Worm (Caenorhabditis elegans) whole organism, young adult: ENCODE measurements around the gene nhr-105.

ENCODE experiments used
- C06A6.2 ChIP-seq: fragments of 200-800 bp; sonication (Bioruptor generic); conservative IDR thresholded peaks from 2 replicates; pipeline ENCODE4 v1.3.6; 2022; ENCODE audit warnings: missing genetic modification characterization, missing compliant biosample characterization
- F10E7.11 ChIP-seq: sonication (generic microtip); optimal IDR thresholded peaks from 2 replicates; lab custom pipeline; 2017; ENCODE audit warnings: mild to moderate bottlenecking, missing genetic modification characterization, moderate library complexity, missing compliant biosample characterization
- F23B12.7 ChIP-seq: sonication (generic microtip); optimal IDR thresholded peaks from 2 replicates; lab custom pipeline; 2017; ENCODE audit warnings: missing genetic modification characterization, mild to moderate bottlenecking, missing compliant biosample characterization, antibody characterized with exemption, moderate library complexity; ENCODE audit not compliant: insufficient read depth
- F33H1.4 ChIP-seq: fragments of 200-800 bp; sonication (Bioruptor generic); IDR thresholded peaks from 2 replicates; pipeline ENCODE4 v1.3.6; 2022; ENCODE audit warnings: missing genetic modification reagents, missing genetic modification characterization, missing compliant biosample characterization
- F49E8.2 ChIP-seq: sonication (generic microtip); optimal IDR thresholded peaks from 3 replicates; lab custom pipeline; 2017; ENCODE audit warnings: missing genetic modification characterization, mild to moderate bottlenecking, missing compliant biosample characterization, antibody characterized with exemption, moderate library complexity; ENCODE audit not compliant: insufficient read depth
- F52B5.7 ChIP-seq: sonication (generic microtip); optimal IDR thresholded peaks from 2 replicates; lab custom pipeline; 2016; ENCODE audit warnings: mild to moderate bottlenecking, missing genetic modification characterization, missing compliant biosample characterization
- F57C9.4 ChIP-seq: sonication (generic microtip); optimal IDR thresholded peaks from 2 replicates; lab custom pipeline; 2017; ENCODE audit warnings: mild to moderate bottlenecking, missing genetic modification characterization, missing compliant biosample characterization
- K12H6.12 ChIP-seq: fragments of 200-800 bp; sonication (Bioruptor generic); optimal IDR thresholded peaks from 2 replicates; lab custom pipeline; 2018; ENCODE audit warnings: mild to moderate bottlenecking, missing genetic modification characterization, missing compliant biosample characterization
- T07F8.4 ChIP-seq: sonication (generic microtip); optimal IDR thresholded peaks from 2 replicates; lab custom pipeline; 2016; ENCODE audit warnings: mild to moderate bottlenecking, missing genetic modification characterization, moderate library complexity, missing compliant biosample characterization
- Y53G8AR.9 ChIP-seq: fragments of 200-800 bp; sonication (Bioruptor generic); conservative IDR thresholded peaks from 2 replicates; pipeline ENCODE4 v1.3.6; 2022; ENCODE audit warnings: missing genetic modification reagents, missing genetic modification characterization, missing compliant biosample characterization
- Y79H2A.3 ChIP-seq: fragments of 200-800 bp; sonication (Bioruptor generic); conservative IDR thresholded peaks from 2 replicates; pipeline ENCODE4 v1.3.6; 2022; ENCODE audit warnings: missing genetic modification reagents, missing genetic modification characterization, missing compliant biosample characterization
- akir-1 ChIP-seq: fragments of 200-800 bp; sonication (Bioruptor generic); optimal IDR thresholded peaks from 2 replicates; lab custom pipeline; 2018; ENCODE audit warnings: mild to moderate bottlenecking, missing genetic modification characterization, moderate library complexity, missing compliant biosample characterization
- ama-1 ChIP-seq, 3 experiments: fragments of 150-350 bp in 1 of 3; sonication (generic microtip) in 2 of 3; optimal IDR thresholded peaks; 2 replicates each; lab custom pipeline; 2014 to 2018; ENCODE audit warnings: missing biosample characterization in 2 of 3, missing genetic modification characterization in 2 of 3, missing genetic modification reagents in 2 of 3
- aptf-2 ChIP-seq: fragments of 200-800 bp; sonication (Bioruptor generic); conservative IDR thresholded peaks from 2 replicates; pipeline ENCODE4 v1.3.6; 2022; ENCODE audit warnings: missing genetic modification reagents, missing genetic modification characterization, missing compliant biosample characterization
- atf-7 ChIP-seq: sonication (generic microtip); optimal IDR thresholded peaks from 2 replicates; lab custom pipeline; 2017; ENCODE audit warnings: mild to moderate bottlenecking, missing genetic modification characterization, missing compliant biosample characterization
- attf-5 ChIP-seq: fragments of 200-800 bp; sonication (Bioruptor generic); optimal IDR thresholded peaks from 2 replicates; lab custom pipeline; 2018; ENCODE audit warnings: mild to moderate bottlenecking, missing genetic modification characterization, missing compliant biosample characterization
- ccch-3 ChIP-seq: fragments of 200-800 bp; sonication (Bioruptor generic); optimal IDR thresholded peaks from 2 replicates; lab custom pipeline; 2018; ENCODE audit warnings: mild to moderate bottlenecking, missing genetic modification characterization, missing compliant biosample characterization
- cebp-1 ChIP-seq, 2 experiments: fragments of 200-800 bp in 1 of 2; sonication (Bioruptor generic) in 1 of 2; sonication (generic microtip) in 1 of 2; IDR thresholded peaks in 1 of 2; optimal IDR thresholded peaks in 1 of 2; 2 replicates each; pipeline versions ENCODE4 v1.3.6 to Lab custom; 2017 to 2022; ENCODE audit warnings: missing compliant biosample characterization in 2 of 2, missing genetic modification characterization in 2 of 2, mild to moderate bottlenecking in 1 of 2, missing genetic modification reagents in 1 of 2, moderate library complexity in 1 of 2
- ceh-27 ChIP-seq: fragments of 200-800 bp; sonication (Bioruptor generic); optimal IDR thresholded peaks from 2 replicates; lab custom pipeline; 2018; ENCODE audit warnings: mild to moderate bottlenecking, missing genetic modification characterization, moderate library complexity, missing compliant biosample characterization
- ceh-58 ChIP-seq: fragments of 200-800 bp; sonication (Bioruptor generic); IDR thresholded peaks from 2 replicates; pipeline ENCODE4 v1.3.6; 2022; ENCODE audit warnings: missing genetic modification characterization, missing compliant biosample characterization
- dpl-1 ChIP-seq: fragments of 150-350 bp; optimal IDR thresholded peaks from 2 replicates; lab custom pipeline; 2014; ENCODE audit warnings: missing biosample characterization, missing genetic modification reagents, missing genetic modification characterization
- egrh-3 ChIP-seq: fragments of 200-800 bp; sonication (Bioruptor generic); IDR thresholded peaks from 2 replicates; pipeline ENCODE4 v1.3.6; 2022; ENCODE audit warnings: missing genetic modification reagents, missing genetic modification characterization, missing compliant biosample characterization
- hlh-12 ChIP-seq: sonication (generic microtip); optimal IDR thresholded peaks from 2 replicates; lab custom pipeline; 2016; ENCODE audit warnings: missing genetic modification characterization, missing compliant biosample characterization
- hmg-1.2 ChIP-seq: fragments of 200-800 bp; sonication (Bioruptor generic); IDR thresholded peaks from 2 replicates; pipeline ENCODE4 v1.3.6; 2022; ENCODE audit warnings: missing genetic modification reagents, missing genetic modification characterization, missing compliant biosample characterization
- let-526 ChIP-seq: fragments of 200-800 bp; sonication (Bioruptor generic); IDR thresholded peaks from 2 replicates; pipeline ENCODE4 v1.3.6; 2022; ENCODE audit warnings: missing genetic modification reagents, missing genetic modification characterization, missing compliant biosample characterization
- lin-26 ChIP-seq: fragments of 200-800 bp; sonication (Bioruptor generic); IDR thresholded peaks from 2 replicates; pipeline ENCODE4 v1.3.6; 2022; ENCODE audit warnings: missing genetic modification reagents, missing genetic modification characterization, missing compliant biosample characterization
- lsl-1 ChIP-seq: fragments of 200-800 bp; sonication (Bioruptor generic); optimal IDR thresholded peaks from 2 replicates; lab custom pipeline; 2018; ENCODE audit warnings: mild to moderate bottlenecking, missing genetic modification characterization, moderate library complexity, missing compliant biosample characterization
- madf-3 ChIP-seq: fragments of 200-800 bp; sonication (Bioruptor generic); IDR thresholded peaks from 2 replicates; pipeline ENCODE4 v1.3.6; 2022; ENCODE audit warnings: missing genetic modification reagents, missing genetic modification characterization, missing compliant biosample characterization
- madf-6 ChIP-seq: fragments of 200-800 bp; sonication (Bioruptor generic); IDR thresholded peaks from 2 replicates; pipeline ENCODE4 v1.3.6; 2022; ENCODE audit warnings: missing genetic modification reagents, missing genetic modification characterization, missing compliant biosample characterization
- madf-8 ChIP-seq: fragments of 200-800 bp; sonication (Bioruptor generic); conservative IDR thresholded peaks from 2 replicates; pipeline ENCODE4 v1.3.6; 2022; ENCODE audit warnings: missing genetic modification reagents, missing genetic modification characterization, missing compliant biosample characterization
- nfya-1 ChIP-seq: sonication (generic microtip); optimal IDR thresholded peaks from 2 replicates; lab custom pipeline; 2017; ENCODE audit warnings: antibody characterized with exemption, missing compliant biosample characterization, missing genetic modification characterization, borderline replicate concordance; ENCODE audit not compliant: insufficient read depth
- nhr-120 ChIP-seq: fragments of 200-800 bp; sonication (Bioruptor generic); IDR thresholded peaks from 2 replicates; pipeline ENCODE4 v1.3.6; 2022; ENCODE audit warnings: missing genetic modification characterization, missing compliant biosample characterization
- nhr-80 ChIP-seq: sonication (generic microtip); optimal IDR thresholded peaks from 2 replicates; lab custom pipeline; 2016; ENCODE audit warnings: missing genetic modification characterization, missing compliant biosample characterization
- pbrm-1 ChIP-seq: fragments of 200-800 bp; sonication (Bioruptor generic); IDR thresholded peaks from 2 replicates; pipeline ENCODE4 v1.3.6; 2022; ENCODE audit warnings: missing genetic modification reagents, missing genetic modification characterization, missing compliant biosample characterization
- pha-4 ChIP-seq: fragments of 150-350 bp; sonication (generic microtip); optimal IDR thresholded peaks from 2 replicates; lab custom pipeline; 2014; ENCODE audit warnings: missing biosample characterization, missing genetic modification reagents, missing genetic modification characterization
- repo-1 ChIP-seq: sonication (generic microtip); optimal IDR thresholded peaks from 2 replicates; lab custom pipeline; 2017; ENCODE audit warnings: mild to moderate bottlenecking, missing genetic modification characterization, missing compliant biosample characterization
- snpc-4 ChIP-seq, 5 experiments: fragments of 150-350 bp in 1 of 5; sonication (generic microtip) in 4 of 5; optimal IDR thresholded peaks; 2 replicates each; lab custom pipeline; 2014 to 2018; ENCODE audit warnings: missing genetic modification characterization in 5 of 5, missing biosample characterization in 3 of 5, antibody characterized with exemption in 2 of 5, mild to moderate bottlenecking in 2 of 5, missing compliant biosample characterization in 2 of 5, missing genotype in 2 of 5, moderate library complexity in 2 of 5, missing genetic modification reagents in 1 of 5
- zfh-2 ChIP-seq: fragments of 200-800 bp; sonication (Bioruptor generic); conservative IDR thresholded peaks from 2 replicates; pipeline ENCODE4 v1.3.6; 2022; ENCODE audit warnings: missing genetic modification reagents, missing genetic modification characterization, missing compliant biosample characterization
- ztf-22 ChIP-seq: fragments of 200-800 bp; sonication (Bioruptor generic); optimal IDR thresholded peaks from 2 replicates; lab custom pipeline; 2018; ENCODE audit warnings: mild to moderate bottlenecking, missing genetic modification characterization, moderate library complexity, missing compliant biosample characterization
- ztf-28 ChIP-seq: fragments of 200-800 bp; sonication (Bioruptor generic); IDR thresholded peaks from 2 replicates; pipeline ENCODE4 v1.3.6; 2022; ENCODE audit warnings: missing genetic modification reagents, missing genetic modification characterization, missing compliant biosample characterization
- ztf-6 ChIP-seq: fragments of 200-800 bp; sonication (Bioruptor generic); IDR thresholded peaks from 2 replicates; pipeline ENCODE4 v1.3.6; 2022; ENCODE audit warnings: missing genetic modification reagents, missing genetic modification characterization, missing compliant biosample characterization

Gene nhr-105

DNA sequence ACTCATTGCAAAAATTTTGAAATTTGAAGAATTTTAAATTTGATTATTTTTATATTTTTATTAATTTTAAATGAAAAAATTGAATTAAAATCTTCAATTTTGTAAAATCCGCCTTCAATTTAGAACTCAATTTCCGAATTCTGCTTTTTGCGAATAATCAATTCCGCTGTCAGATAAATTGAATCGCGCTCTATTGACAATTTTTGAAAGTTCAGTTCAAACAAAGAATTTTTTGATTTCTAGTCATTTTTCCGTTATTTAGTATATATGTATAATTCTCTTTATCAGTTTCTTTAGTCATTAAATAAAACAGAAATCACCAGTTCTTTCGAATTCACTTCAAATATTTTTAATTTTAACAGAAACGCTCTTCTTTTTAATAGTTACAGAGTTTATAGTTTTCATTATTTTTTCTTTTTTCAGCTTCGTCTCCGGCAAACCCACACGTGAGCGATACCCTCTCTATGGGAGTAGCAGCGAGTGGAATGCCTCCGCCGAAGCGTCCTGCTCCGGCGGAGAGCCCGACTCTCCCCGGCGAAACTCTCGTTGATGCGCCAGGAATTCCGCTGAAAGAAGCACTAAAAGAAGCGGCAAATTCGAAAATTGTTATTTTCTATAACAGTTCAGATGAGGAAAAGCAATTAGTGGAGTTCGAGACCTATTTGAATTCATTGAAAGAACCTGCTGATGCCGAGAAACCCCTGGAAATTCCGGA is 37.1 kb upstream of the nhr-105 start:
- TF ChIP-seq zfh-2 (GFP tag; lab: Robert Waterston, UW) (peak; percentile 79), egrh-3 (GFP tag; lab: Robert Waterston, UW) (peak; percentile 41; the same call in 1 of the 2 replicates), pbrm-1 (no peak), ztf-28 (GFP tag; lab: Robert Waterston, UW) (no peak), snpc-4 (GFP tag; optimal IDR thresholded peaks at IDR 0.05; lab: Kevin White, UChicago) (no peak), snpc-4 (tag; optimal IDR thresholded peaks at IDR 0.05; lab: Kevin White, UChicago) (peak in 1 of 4 experiments; percentile 5)

DNA sequence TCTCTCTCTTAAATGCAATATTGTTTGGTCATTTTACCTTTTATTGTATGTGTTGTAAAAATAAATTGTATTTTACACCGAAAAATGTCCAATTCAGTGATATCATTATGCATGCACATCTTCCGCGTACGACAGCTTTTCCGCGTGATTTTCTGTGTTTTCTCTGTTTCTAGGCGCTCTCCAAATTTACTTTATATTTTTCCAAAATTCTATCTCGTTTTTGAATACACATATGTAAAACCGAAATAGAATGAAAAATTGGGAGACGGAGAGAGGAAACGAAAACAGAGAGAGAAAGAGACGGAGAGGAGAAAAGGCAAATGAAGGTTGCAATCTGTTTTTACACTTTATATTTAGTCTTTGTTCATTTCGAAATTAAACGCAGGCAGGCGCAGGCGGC is 33.5 kb upstream of the nhr-105 start:
- no peak for TF ChIP-seq F10E7.11 (tag; lab: Kevin White, UChicago)
- TF ChIP-seq cebp-1 (GFP tag; IDR thresholded peaks at IDR 0.05; lab: Robert Waterston, UW): no peak
- peak; percentile 54 for TF ChIP-seq cebp-1 (tag; optimal IDR thresholded peaks at IDR 0.05; lab: Kevin White, UChicago)
- no peak for TF ChIP-seq ztf-22
- no peak for TF ChIP-seq Y53G8AR.9 (GFP tag; lab: Robert Waterston, UW)
- TF ChIP-seq hlh-12: no peak
- no peak for TF ChIP-seq madf-3
- no peak for TF ChIP-seq ama-1 (optimal IDR thresholded peaks at IDR 0.05; lab: Kevin White, UChicago)
- no peak for TF ChIP-seq ama-1 (GFP tag; optimal IDR thresholded peaks at IDR 0.05; lab: Kevin White, UChicago)
- TF ChIP-seq C06A6.2 (GFP tag; lab: Robert Waterston, UW): no peak
- peak; percentile 41; the same call in 1 of the 2 replicates for TF ChIP-seq hmg-1.2
- no peak for TF ChIP-seq nhr-120
- TF ChIP-seq attf-5: no peak
- TF ChIP-seq nhr-80 (tag; lab: Kevin White, UChicago): peak; percentile 9
- no peak for TF ChIP-seq F57C9.4 (tag; lab: Kevin White, UChicago)
- TF ChIP-seq madf-8: no peak
- TF ChIP-seq dpl-1 (GFP tag; lab: Kevin White, UChicago): no peak
- TF ChIP-seq pha-4: no peak
- TF ChIP-seq ztf-6 (GFP tag; lab: Robert Waterston, UW): no peak
- no peak for TF ChIP-seq F52B5.7 (tag; lab: Kevin White, UChicago)
- no peak for TF ChIP-seq let-526 (GFP tag; lab: Robert Waterston, UW)
- TF ChIP-seq atf-7 (tag; lab: Kevin White, UChicago): no peak
- no peak for TF ChIP-seq ceh-27 (GFP tag; lab: Kevin White, UChicago)
- no peak for TF ChIP-seq lsl-1
- TF ChIP-seq nfya-1 (tag; lab: Kevin White, UChicago): no peak

DNA sequence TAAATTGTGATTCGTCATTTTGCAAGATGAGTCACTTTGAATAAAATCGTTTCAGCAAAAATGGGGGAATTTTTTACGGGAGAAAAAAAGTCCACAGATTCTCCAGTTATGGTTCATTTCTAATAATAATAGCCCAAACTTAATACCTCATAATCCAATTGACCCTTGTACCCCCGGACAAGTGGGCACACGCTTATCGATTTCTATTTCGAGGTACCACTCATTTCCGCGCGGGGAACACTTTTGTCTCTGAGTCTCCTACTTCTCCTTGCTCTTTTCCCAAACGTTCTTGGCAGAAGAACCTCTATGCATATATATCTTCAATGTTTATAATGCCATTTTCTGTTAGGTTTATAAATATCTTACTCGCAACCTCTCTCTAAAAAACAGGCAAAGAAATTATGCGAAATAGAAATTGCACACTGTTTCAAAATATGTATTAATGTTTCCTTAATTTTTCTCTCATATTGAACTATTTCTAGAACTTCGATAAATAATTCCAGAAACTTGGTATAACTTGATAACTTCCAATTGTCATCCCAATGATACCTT is 32.8 kb upstream of the nhr-105 start, which contains the start of gene gldi-4:
gldi-4 (plus strand) TSS at position 502 of the 552 bp plus-strand sequence.
- TF ChIP-seq T07F8.4 (tag; lab: Kevin White, UChicago) (no peak), ccch-3 (GFP tag; lab: Kevin White, UChicago) (no peak), ceh-58 (GFP tag; lab: Robert Waterston, UW) (no peak), lin-26 (no peak), F23B12.7 (tag; lab: Kevin White, UChicago) (no peak), madf-6 (GFP tag; lab: Robert Waterston, UW) (no peak), Y79H2A.3 (GFP tag; lab: Robert Waterston, UW) (no peak), F52B5.7 (tag; lab: Kevin White, UChicago) (no peak), F49E8.2 (tag; lab: Kevin White, UChicago) (no peak), K12H6.12 (no peak), aptf-2 (GFP tag; lab: Robert Waterston, UW) (no peak), repo-1 (tag; lab: Kevin White, UChicago) (no peak), F33H1.4 (GFP tag; lab: Robert Waterston, UW) (no peak), akir-1 (GFP tag; lab: Kevin White, UChicago) (no peak)
